Worm (Caenorhabditis elegans): ENCODE data around the gene Y97E10AR.4.

ce11 chrV:7980993-7981595, 28.9 kb downstream of the Y97E10AR.4 start, which contains the start of gene F26D11.1:
- TF ChIP-seq skn-1 (tag; optimal IDR thresholded peaks at IDR 0.05) (no peak), R02D3.7 (tag; optimal IDR thresholded peaks at IDR 0.05) (no peak)

Measured in whole organism, L3 larva.